Worm (Caenorhabditis elegans) whole organism, L2 larva: ENCODE measurements around the gene atp-5.

Source experiments
- R02D3.7 ChIP-seq: fragments of 150-350 bp; optimal IDR thresholded peaks from 2 replicates; lab custom pipeline; 2014; ENCODE audit warnings: missing biosample characterization, missing genetic modification characterization
- ceh-82 ChIP-seq: fragments of 150-350 bp; optimal IDR thresholded peaks from 2 replicates; lab custom pipeline; 2014; ENCODE audit warnings: missing biosample characterization, missing genetic modification characterization
- egl-27 ChIP-seq: sonication (generic microtip); optimal IDR thresholded peaks from 3 replicates; lab custom pipeline; 2017; ENCODE audit warnings: missing biosample characterization, missing genetic modification reagents, missing genetic modification characterization
- lin-11 ChIP-seq: fragments of 150-350 bp; sonication (generic microtip); optimal IDR thresholded peaks from 2 replicates; lab custom pipeline; 2014; ENCODE audit warnings: missing biosample characterization, missing genetic modification characterization, inconsistent platforms, mixed read lengths
- lin-39 ChIP-seq: fragments of 150-350 bp; optimal IDR thresholded peaks from 2 replicates; lab custom pipeline; 2014; ENCODE audit warnings: missing biosample characterization, missing genetic modification reagents, missing genetic modification characterization
- mdl-1 ChIP-seq, 2 experiments: fragments of 150-350 bp in 1 of 2; sonication (generic microtip) in 1 of 2; optimal IDR thresholded peaks; 2 replicates each; lab custom pipeline; 2017; ENCODE audit warnings: missing biosample characterization in 2 of 2, missing genetic modification characterization in 2 of 2
- nhr-10 ChIP-seq: sonication (generic microtip); optimal IDR thresholded peaks from 2 replicates; lab custom pipeline; 2017; ENCODE audit warnings: missing biosample characterization, missing genetic modification characterization
- nhr-11 ChIP-seq: fragments of 150-350 bp; optimal IDR thresholded peaks from 2 replicates; lab custom pipeline; 2014; ENCODE audit warnings: missing biosample characterization, missing genetic modification characterization
- nhr-129 ChIP-seq: fragments of 150-350 bp; optimal IDR thresholded peaks from 2 replicates; lab custom pipeline; 2014; ENCODE audit warnings: missing biosample characterization, missing genetic modification characterization
- nhr-6 ChIP-seq: fragments of 150-350 bp; optimal IDR thresholded peaks from 2 replicates; lab custom pipeline; 2014; ENCODE audit warnings: missing biosample characterization, missing genetic modification characterization
- unc-55 ChIP-seq: fragments of 150-350 bp; sonication (generic microtip); optimal IDR thresholded peaks from 3 replicates; lab custom pipeline; 2014; ENCODE audit warnings: missing biosample characterization, missing genetic modification reagents, missing genetic modification characterization
- unc-62 ChIP-seq: fragments of 150-350 bp; optimal IDR thresholded peaks from 2 replicates; lab custom pipeline; 2014; ENCODE audit warnings: missing biosample characterization, missing genetic modification reagents, missing genetic modification characterization
- ztf-11 ChIP-seq: sonication (generic microtip); optimal IDR thresholded peaks from 2 replicates; lab custom pipeline; 2017; ENCODE audit warnings: missing biosample characterization, missing genetic modification characterization

DNA sequence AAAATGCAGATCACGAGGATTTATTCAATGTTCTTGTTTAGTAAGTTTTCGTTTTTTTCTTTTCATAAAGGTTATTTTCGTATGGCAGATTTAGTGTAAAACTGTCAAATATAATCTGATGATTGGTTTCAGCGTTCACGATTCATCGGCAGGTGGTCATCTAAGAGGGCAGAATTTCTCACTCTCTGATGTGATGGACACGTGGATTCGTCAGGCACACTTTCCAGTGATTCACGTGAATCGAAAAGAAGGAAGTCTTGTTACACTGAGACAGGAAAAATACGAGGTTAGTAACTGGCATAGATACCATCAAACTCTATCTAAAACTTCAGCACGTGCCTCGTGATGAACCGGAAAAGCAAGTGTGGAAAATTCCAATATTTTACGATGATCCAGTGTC is 29.0 kb downstream of the atp-5 start:
- no peak for TF ChIP-seq nhr-10 (tag; lab: Kevin White, UChicago)
- TF ChIP-seq lin-39 = no peak
- TF ChIP-seq mdl-1 (tag; optimal IDR thresholded peaks at IDR 0.05; lab: Kevin White, UChicago) = no peak
- TF ChIP-seq ztf-11 (tag; lab: Kevin White, UChicago) = no peak
- TF ChIP-seq unc-62 (GFP tag; lab: Kevin White, UChicago) = no peak
- no peak for TF ChIP-seq unc-55 (GFP tag; lab: Kevin White, UChicago)
- no peak for TF ChIP-seq nhr-11 (tag; lab: Kevin White, UChicago)
- TF ChIP-seq nhr-6 (tag; lab: Kevin White, UChicago) = no peak
- no peak for TF ChIP-seq egl-27 (tag; lab: Kevin White, UChicago)
- peak; percentile 2 for TF ChIP-seq nhr-129 (tag; lab: Kevin White, UChicago)
- TF ChIP-seq R02D3.7 = no peak
- TF ChIP-seq ceh-82 = no peak
- no peak for TF ChIP-seq lin-11
